Fruit fly (Drosophila melanogaster) whole organism, pupa: ENCODE data around the gene mad2.

Experiments used
- CG12605 ChIP-seq: fragments of 200-800 bp; sonication (Bioruptor generic); IDR thresholded peaks from 2 replicates; pipeline ENCODE4 v1.3.6; 2022; ENCODE audit warnings: missing biosample characterization, missing genetic modification characterization
- CG13204 ChIP-seq: fragments of 200-800 bp; sonication (Bioruptor generic); optimal IDR thresholded peaks from 2 replicates; lab custom pipeline; 2018; ENCODE audit warnings: missing biosample characterization, mild to moderate bottlenecking, missing genetic modification characterization, moderate library complexity
- CG14655 ChIP-seq: fragments of 200-800 bp; sonication (Bioruptor generic); optimal IDR thresholded peaks from 3 replicates; lab custom pipeline; 2017; ENCODE audit warnings: mild to moderate bottlenecking, missing biosample characterization, missing genetic modification reagents, missing genetic modification characterization
- CG15710 ChIP-seq: fragments of 200-800 bp; sonication (Bioruptor generic); optimal IDR thresholded peaks from 2 replicates; lab custom pipeline; 2018; ENCODE audit warnings: missing biosample characterization, mild to moderate bottlenecking, missing genetic modification characterization, moderate library complexity
- CG17806 ChIP-seq: fragments of 200-800 bp; sonication (Bioruptor generic); optimal IDR thresholded peaks from 2 replicates; lab custom pipeline; 2018; ENCODE audit warnings: missing biosample characterization, mild to moderate bottlenecking, missing genetic modification characterization, moderate library complexity
- CG34367 ChIP-seq: fragments of 200-800 bp; sonication (Bioruptor generic); optimal IDR thresholded peaks from 2 replicates; lab custom pipeline; 2018; ENCODE audit warnings: missing biosample characterization, mild to moderate bottlenecking, missing genetic modification characterization
- CG8159 ChIP-seq: fragments of 200-800 bp; sonication (Bioruptor generic); optimal IDR thresholded peaks from 3 replicates; lab custom pipeline; 2018; ENCODE audit warnings: missing biosample characterization, mild to moderate bottlenecking, missing genetic modification characterization, moderate library complexity
- CG8301 ChIP-seq: fragments of 200-800 bp; sonication (Bioruptor generic); optimal IDR thresholded peaks from 2 replicates; lab custom pipeline; 2018; ENCODE audit warnings: missing biosample characterization, mild to moderate bottlenecking, missing genetic modification characterization
- CG9948 ChIP-seq: fragments of 200-800 bp; sonication (Bioruptor generic); optimal IDR thresholded peaks from 2 replicates; lab custom pipeline; 2018; ENCODE audit warnings: missing biosample characterization, mild to moderate bottlenecking, missing genetic modification characterization, moderate library complexity
- D1 ChIP-seq: fragments of 200-800 bp; sonication (Bioruptor generic); optimal IDR thresholded peaks from 2 replicates; lab custom pipeline; 2018; ENCODE audit warnings: missing biosample characterization, mild to moderate bottlenecking, missing genetic modification characterization, moderate library complexity
- EcR ChIP-seq: fragments of 200-800 bp; sonication (Bioruptor generic); optimal IDR thresholded peaks from 3 replicates; lab custom pipeline; 2019; ENCODE audit warnings: missing biosample characterization, missing genetic modification characterization, mild to moderate bottlenecking, moderate library complexity, missing genetic modification reagents
- Ets98B ChIP-seq: fragments of 200-800 bp; sonication (Bioruptor generic); IDR thresholded peaks from 2 replicates; pipeline ENCODE4 v1.3.6; 2022; ENCODE audit warnings: missing biosample characterization, missing genetic modification characterization
- rn ChIP-seq: fragments of 200-800 bp; sonication (Bioruptor generic); IDR thresholded peaks from 2 replicates; pipeline ENCODE4 v1.3.6; 2022; ENCODE audit warnings: missing biosample characterization, missing genetic modification characterization

DNA sequence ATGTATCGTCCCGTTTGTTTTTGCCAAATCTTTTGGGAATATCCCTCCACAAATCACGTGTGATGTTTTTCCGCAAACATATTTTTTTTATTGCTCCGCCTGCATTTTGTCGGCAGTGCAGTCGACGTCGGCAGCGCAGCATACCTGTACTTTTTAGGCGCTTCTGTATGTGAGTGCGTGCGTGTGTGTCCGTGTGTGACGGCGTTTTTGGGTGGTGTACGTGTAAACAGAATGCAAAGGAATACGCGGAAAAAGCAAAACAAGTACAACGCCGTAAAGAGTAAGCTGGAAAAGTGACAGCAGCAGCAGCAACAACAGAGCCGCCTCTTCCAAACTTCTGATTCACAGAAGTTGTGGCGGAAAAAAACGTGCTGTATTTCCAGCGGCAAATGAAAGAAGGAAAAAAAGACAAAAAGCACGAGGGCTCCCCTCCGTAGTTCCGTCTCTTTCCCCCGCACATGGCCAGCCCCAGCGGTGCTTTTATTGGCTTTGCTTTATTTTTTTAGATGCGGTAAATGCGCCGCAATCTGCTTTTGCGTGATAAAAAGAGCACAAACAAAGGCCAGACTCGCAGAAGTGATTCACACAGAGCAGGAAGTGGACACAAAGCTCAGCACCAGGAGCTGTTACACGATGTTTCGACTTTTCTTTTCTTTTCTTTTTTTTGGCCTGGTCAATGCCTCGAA lies 42.6 kb downstream of the mad2 start:
- TF ChIP-seq CG12605 (GFP tag; lab: Robert Waterston, UW) (peak; percentile 76), CG14655 (GFP tag; lab: Kevin White, UChicago) (no peak), CG8159 (tag; lab: Kevin White, UChicago) (peak; percentile 82), CG13204 (GFP tag; lab: Kevin White, UChicago) (peak; percentile 93), CG8301 (tag; lab: Kevin White, UChicago) (peak; percentile 64), CG9948 (peak; percentile 66), EcR (GFP tag; lab: Kevin White, UChicago) (peak; percentile 94), D1 (tag; lab: Kevin White, UChicago) (no peak), rn (GFP tag; lab: Robert Waterston, UW) (peak; percentile 50; the same call in 1 of the 2 replicates), CG15710 (tag; lab: Kevin White, UChicago) (peak; percentile 86), Ets98B (peak; percentile 40), CG34367 (tag; lab: Kevin White, UChicago) (peak; percentile 82), CG17806 (tag; lab: Kevin White, UChicago) (peak; percentile 59)
